Worm (Caenorhabditis elegans) whole organism, L4 larva: ENCODE data around the gene tbc-20.

Source experiments
- F26F4.8 ChIP-seq: fragments of 200-800 bp; sonication (Bioruptor generic); conservative IDR thresholded peaks from 2 replicates; pipeline ENCODE4 v1.3.6; 2022; ENCODE audit warnings: missing genetic modification characterization, missing compliant biosample characterization
- F37D6.2 ChIP-seq: sonication (generic microtip); optimal IDR thresholded peaks from 2 replicates; lab custom pipeline; 2016; ENCODE audit warnings: mild to moderate bottlenecking, missing genetic modification characterization, missing compliant biosample characterization
- F44E2.7 ChIP-seq: fragments of 200-800 bp; sonication (Bioruptor generic); IDR thresholded peaks from 2 replicates; pipeline ENCODE4 v2.1.2; 2022; ENCODE audit warnings: missing genetic modification characterization, missing compliant biosample characterization
- F49E8.2 ChIP-seq: sonication (generic microtip); optimal IDR thresholded peaks from 2 replicates; lab custom pipeline; 2016; ENCODE audit warnings: missing compliant biosample characterization, mild to moderate bottlenecking, missing genetic modification characterization, borderline replicate concordance
- T20F7.1 ChIP-seq: fragments of 200-800 bp; sonication (Bioruptor generic); optimal IDR thresholded peaks from 2 replicates; lab custom pipeline; 2018; ENCODE audit warnings: mild to moderate bottlenecking, missing genetic modification characterization, missing compliant biosample characterization
- T26A8.4 ChIP-seq: fragments of 200-800 bp; sonication (Bioruptor generic); IDR thresholded peaks from 2 replicates; pipeline ENCODE4 v1.3.6; 2022; ENCODE audit warnings: missing genetic modification characterization, missing compliant biosample characterization
- Y5F2A.4 ChIP-seq: fragments of 200-800 bp; sonication (Bioruptor generic); optimal IDR thresholded peaks from 2 replicates; lab custom pipeline; 2018; ENCODE audit warnings: mild to moderate bottlenecking, missing genetic modification characterization, missing compliant biosample characterization
- aha-1 ChIP-seq: fragments of 150-350 bp; peaks from one replicate; lab custom pipeline; 2014; ENCODE audit warnings: missing biosample characterization, missing genetic modification characterization
- arid-1 ChIP-seq: fragments of 200-800 bp; sonication (Bioruptor generic); conservative IDR thresholded peaks from 2 replicates; pipeline ENCODE4 v1.3.6; 2022; ENCODE audit warnings: missing genetic modification reagents, missing genetic modification characterization, missing compliant biosample characterization
- attf-4 ChIP-seq: sonication (generic microtip); optimal IDR thresholded peaks from 3 replicates; lab custom pipeline; 2017; ENCODE audit warnings: missing biosample characterization, missing genetic modification characterization
- ceh-20 ChIP-seq: fragments of 200-800 bp; sonication (Bioruptor generic); IDR thresholded peaks from 2 replicates; pipeline ENCODE4 v1.3.6; 2022; ENCODE audit warnings: missing genetic modification reagents, missing genetic modification characterization, missing compliant biosample characterization
- ceh-28 ChIP-seq: fragments of 150-350 bp; optimal IDR thresholded peaks from 2 replicates; lab custom pipeline; 2014; ENCODE audit warnings: missing biosample characterization, missing genetic modification reagents, missing genetic modification characterization
- ceh-44 ChIP-seq: fragments of 200-800 bp; sonication (Bioruptor generic); IDR thresholded peaks from 2 replicates; pipeline ENCODE4 v1.3.6; 2022; ENCODE audit warnings: missing genetic modification reagents, missing genetic modification characterization, missing compliant biosample characterization
- ceh-62 ChIP-seq: sonication (generic microtip); optimal IDR thresholded peaks from 2 replicates; lab custom pipeline; 2017; ENCODE audit warnings: missing biosample characterization, missing genetic modification characterization
- ces-1 ChIP-seq: fragments of 150-350 bp; sonication (generic microtip); optimal IDR thresholded peaks from 4 replicates; lab custom pipeline; 2014; ENCODE audit warnings: missing biosample characterization, missing genetic modification reagents, missing genetic modification characterization
- cey-2 ChIP-seq: sonication (generic microtip); optimal IDR thresholded peaks from 3 replicates; lab custom pipeline; 2017; ENCODE audit warnings: missing genetic modification characterization, mild to moderate bottlenecking, missing compliant biosample characterization, antibody characterized with exemption, borderline replicate concordance; ENCODE audit not compliant: insufficient read depth
- daf-12 ChIP-seq: fragments of 150-350 bp; optimal IDR thresholded peaks from 2 replicates; lab custom pipeline; 2014; ENCODE audit warnings: missing biosample characterization, missing genetic modification reagents, missing genetic modification characterization
- daf-16 ChIP-seq, 3 experiments: sonication (generic microtip); optimal IDR thresholded peaks; 2 replicates each; lab custom pipeline; 2016 to 2017; ENCODE audit warnings: missing genetic modification characterization in 3 of 3, missing genetic modification reagents in 3 of 3, mild to moderate bottlenecking in 2 of 3, missing compliant biosample characterization in 2 of 3, missing biosample characterization in 1 of 3, moderate library complexity in 1 of 3
- dmd-8 ChIP-seq: fragments of 200-800 bp; sonication (Bioruptor generic); IDR thresholded peaks from 2 replicates; pipeline ENCODE4 v1.3.6; 2022; ENCODE audit warnings: missing genetic modification characterization, missing compliant biosample characterization
- dmd-9 ChIP-seq: fragments of 200-800 bp; sonication (Bioruptor generic); IDR thresholded peaks from 2 replicates; pipeline ENCODE4 v1.3.6; 2022; ENCODE audit warnings: missing genetic modification reagents, missing genetic modification characterization, missing compliant biosample characterization
- dpl-1 ChIP-seq: fragments of 150-350 bp; optimal IDR thresholded peaks from 2 replicates; lab custom pipeline; 2014; ENCODE audit warnings: missing biosample characterization, missing genetic modification reagents, missing genetic modification characterization
- egl-43 ChIP-seq: fragments of 200-800 bp; sonication (Bioruptor generic); IDR thresholded peaks from 2 replicates; pipeline ENCODE4 v1.3.6; 2022; ENCODE audit warnings: missing genetic modification reagents, missing genetic modification characterization, missing compliant biosample characterization
- fkh-10 ChIP-seq: fragments of 150-350 bp; optimal IDR thresholded peaks from 2 replicates; lab custom pipeline; 2014; ENCODE audit warnings: missing biosample characterization, missing genetic modification reagents, missing genetic modification characterization
- hlh-11 ChIP-seq: fragments of 200-800 bp; sonication (Bioruptor generic); optimal IDR thresholded peaks from 2 replicates; lab custom pipeline; 2018; ENCODE audit warnings: mild to moderate bottlenecking, missing genetic modification characterization, missing compliant biosample characterization
- hmg-1.1 ChIP-seq: fragments of 200-800 bp; sonication (Bioruptor generic); IDR thresholded peaks from 2 replicates; pipeline ENCODE4 v1.3.6; 2022; ENCODE audit warnings: missing genetic modification reagents, missing genetic modification characterization, missing compliant biosample characterization
- jun-1 ChIP-seq: fragments of 150-350 bp; optimal IDR thresholded peaks from 2 replicates; lab custom pipeline; 2014; ENCODE audit warnings: missing biosample characterization, missing genetic modification reagents, missing genetic modification characterization
- lim-7 ChIP-seq: fragments of 200-800 bp; sonication (Bioruptor generic); IDR thresholded peaks from 2 replicates; pipeline ENCODE4 v1.3.6; 2022; ENCODE audit warnings: missing genetic modification characterization, missing compliant biosample characterization
- lin-38 ChIP-seq: fragments of 200-800 bp; sonication (Bioruptor generic); IDR thresholded peaks from 2 replicates; pipeline ENCODE4 v1.3.6; 2022; ENCODE audit warnings: missing genetic modification reagents, missing genetic modification characterization, missing compliant biosample characterization
- lir-3 ChIP-seq: sonication (generic microtip); optimal IDR thresholded peaks from 2 replicates; lab custom pipeline; 2016; ENCODE audit warnings: mild to moderate bottlenecking, missing genetic modification characterization, missing compliant biosample characterization
- madf-9 ChIP-seq: fragments of 200-800 bp; sonication (Bioruptor generic); conservative IDR thresholded peaks from 2 replicates; pipeline ENCODE4 v1.3.6; 2022; ENCODE audit warnings: missing genetic modification reagents, missing genetic modification characterization, missing compliant biosample characterization
- mep-1 ChIP-seq: fragments of 150-350 bp; sonication (generic microtip); optimal IDR thresholded peaks from 3 replicates; lab custom pipeline; 2014; ENCODE audit warnings: missing biosample characterization, missing genetic modification characterization
- mxl-2 ChIP-seq: fragments of 200-800 bp; sonication (Bioruptor generic); conservative IDR thresholded peaks from 2 replicates; pipeline ENCODE4 v1.3.6; 2022; ENCODE audit warnings: missing genetic modification reagents, missing genetic modification characterization, missing compliant biosample characterization
- nhr-10 ChIP-seq: fragments of 150-350 bp; optimal IDR thresholded peaks from 2 replicates; lab custom pipeline; 2014; ENCODE audit warnings: missing biosample characterization, missing genetic modification characterization
- nhr-111 ChIP-seq: fragments of 200-800 bp; sonication (Bioruptor generic); optimal IDR thresholded peaks from 2 replicates; lab custom pipeline; 2018; ENCODE audit warnings: mild to moderate bottlenecking, missing genetic modification characterization, missing compliant biosample characterization
- nhr-25 ChIP-seq: sonication (generic microtip); optimal IDR thresholded peaks from 2 replicates; lab custom pipeline; 2017; ENCODE audit warnings: missing genetic modification characterization, mild to moderate bottlenecking, missing compliant biosample characterization, antibody characterized with exemption, moderate library complexity, borderline replicate concordance; ENCODE audit not compliant: insufficient read depth
- nhr-41 ChIP-seq: fragments of 200-800 bp; sonication (Bioruptor generic); IDR thresholded peaks from 2 replicates; pipeline ENCODE4 v1.3.6; 2022; ENCODE audit warnings: missing genetic modification reagents, missing genetic modification characterization, missing compliant biosample characterization
- nhr-48 ChIP-seq: sonication (generic microtip); optimal IDR thresholded peaks from 2 replicates; lab custom pipeline; 2016; ENCODE audit warnings: mild to moderate bottlenecking, missing genetic modification characterization, missing compliant biosample characterization
- nhr-6 ChIP-seq: fragments of 150-350 bp; optimal IDR thresholded peaks from 2 replicates; lab custom pipeline; 2014; ENCODE audit warnings: missing biosample characterization, missing genetic modification characterization
- saeg-2 ChIP-seq: fragments of 200-800 bp; sonication (Bioruptor generic); IDR thresholded peaks from 2 replicates; pipeline ENCODE4 v1.3.6; 2022; ENCODE audit warnings: missing genetic modification reagents, missing genetic modification characterization, missing compliant biosample characterization
- sdz-12 ChIP-seq: fragments of 200-800 bp; sonication (Bioruptor generic); optimal IDR thresholded peaks from 2 replicates; lab custom pipeline; 2018; ENCODE audit warnings: mild to moderate bottlenecking, missing genetic modification characterization, missing compliant biosample characterization
- skn-1 ChIP-seq: fragments of 150-350 bp; optimal IDR thresholded peaks from 2 replicates; lab custom pipeline; 2014; ENCODE audit warnings: missing biosample characterization, missing genetic modification characterization
- snpc-1.2 ChIP-seq: fragments of 200-800 bp; sonication (Bioruptor generic); IDR thresholded peaks from 2 replicates; pipeline ENCODE4 v1.3.6; 2022; ENCODE audit warnings: missing genetic modification reagents, missing genetic modification characterization, missing compliant biosample characterization
- snpc-4 ChIP-seq: fragments of 150-350 bp; optimal IDR thresholded peaks from 2 replicates; lab custom pipeline; 2014; ENCODE audit warnings: missing biosample characterization, missing genetic modification characterization
- spr-1 ChIP-seq: sonication (generic microtip); optimal IDR thresholded peaks from 2 replicates; lab custom pipeline; 2016; ENCODE audit warnings: mild to moderate bottlenecking, missing genetic modification characterization, missing compliant biosample characterization
- tra-1 ChIP-seq: fragments of 200-800 bp; sonication (Bioruptor generic); IDR thresholded peaks from 2 replicates; pipeline ENCODE4 v1.3.6; 2022; ENCODE audit warnings: missing genetic modification reagents, missing genetic modification characterization, missing compliant biosample characterization
- vab-7 ChIP-seq: fragments of 200-800 bp; sonication (Bioruptor generic); IDR thresholded peaks from 2 replicates; pipeline ENCODE4 v1.3.6; 2022; ENCODE audit warnings: missing genetic modification reagents, missing genetic modification characterization, missing compliant biosample characterization
- zfp-2 ChIP-seq: sonication (generic microtip); optimal IDR thresholded peaks from 2 replicates; lab custom pipeline; 2016; ENCODE audit warnings: mild to moderate bottlenecking, missing genetic modification characterization, missing compliant biosample characterization
- zip-11 ChIP-seq: fragments of 200-800 bp; sonication (Bioruptor generic); IDR thresholded peaks from 2 replicates; pipeline ENCODE4 v1.3.6; 2022; ENCODE audit warnings: missing genetic modification characterization, missing compliant biosample characterization
- zip-2 ChIP-seq: fragments of 150-350 bp; optimal IDR thresholded peaks from 2 replicates; lab custom pipeline; 2014; ENCODE audit warnings: missing biosample characterization, missing genetic modification characterization

tbc-20 gene

DNA sequence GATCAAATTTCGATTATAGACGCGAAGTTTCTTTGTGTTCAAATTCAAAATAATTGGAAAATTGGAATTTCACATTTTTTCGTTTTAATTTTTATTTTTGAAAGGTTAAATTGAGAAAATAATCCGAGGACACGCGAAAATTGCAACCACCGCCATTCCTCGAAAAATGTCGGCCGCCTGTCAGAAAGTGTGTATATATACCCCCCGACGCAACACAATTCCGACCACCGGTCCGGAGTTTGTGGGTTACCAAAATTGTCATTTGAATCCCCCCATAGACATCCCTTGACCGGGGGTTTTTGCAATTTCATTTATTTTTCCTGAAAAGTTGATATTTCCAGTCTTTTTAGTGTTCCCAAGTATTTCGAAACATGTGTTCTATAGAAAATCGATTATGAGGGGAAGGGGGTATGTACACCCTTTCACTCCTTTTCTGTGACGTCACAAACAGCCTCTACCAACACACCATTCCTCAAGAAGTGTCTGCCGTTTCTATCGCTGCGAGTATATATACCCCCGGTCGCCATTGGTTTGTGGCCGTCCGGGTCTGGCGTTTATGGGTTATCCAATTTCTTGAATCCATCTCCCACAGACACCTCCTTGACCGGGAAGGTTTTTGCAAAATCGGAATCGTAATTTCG lies 6.1 kb downstream of the tbc-20 start, which contains the start of gene W01D2.3 (continued):
- peak; percentile 67 for TF ChIP-seq egl-43
- peak; percentile 80 for TF ChIP-seq mep-1 (tag; lab: Kevin White, UChicago)
- TF ChIP-seq zip-2 (tag; lab: Kevin White, UChicago): peak; percentile 67
- peak; percentile 92 for TF ChIP-seq T26A8.4 (GFP tag; lab: Robert Waterston, UW)
- TF ChIP-seq fkh-10 (GFP tag; lab: Kevin White, UChicago): no peak
- 0 out of 2 replicates have a peak, but pooled peaks have one; percentile 49 for TF ChIP-seq mxl-2
- TF ChIP-seq cey-2 (tag; lab: Kevin White, UChicago): peak; percentile 35
- TF ChIP-seq lim-7 (GFP tag; lab: Robert Waterston, UW): peak; percentile 74; the same call in 1 of the 2 replicates
- TF ChIP-seq dmd-9 (GFP tag; lab: Robert Waterston, UW): peak; percentile 53; the same call in 1 of the 2 replicates
- TF ChIP-seq madf-9 (GFP tag; lab: Robert Waterston, UW): peak; percentile 53; the same call in 1 of the 2 replicates
- no peak for TF ChIP-seq ceh-44
- peak; percentile 17; the same call in 1 of the 2 replicates for TF ChIP-seq nhr-41 (GFP tag; lab: Robert Waterston, UW)
- no peak for TF ChIP-seq F44E2.7 (GFP tag; lab: Robert Waterston, UW)
- TF ChIP-seq vab-7: peak; percentile 77
- no peak for TF ChIP-seq skn-1
- no peak for TF ChIP-seq jun-1 (tag; lab: Kevin White, UChicago)
- TF ChIP-seq zfp-2: peak; percentile 29
- no peak for TF ChIP-seq nhr-10 (tag; lab: Kevin White, UChicago)
- TF ChIP-seq spr-1 (tag; lab: Kevin White, UChicago): peak; percentile 94
- peak; percentile 98 for TF ChIP-seq snpc-4 (tag; lab: Kevin White, UChicago)
- no peak for TF ChIP-seq T20F7.1 (GFP tag; lab: Kevin White, UChicago)
- TF ChIP-seq hlh-11 (tag; lab: Kevin White, UChicago): peak; percentile 69
- peak; percentile 62; the same call in 1 of the 2 replicates for TF ChIP-seq arid-1
- peak; percentile 42 for TF ChIP-seq dpl-1
- no peak for TF ChIP-seq zip-11
- TF ChIP-seq ceh-28 (tag; lab: Kevin White, UChicago): peak; percentile 35
- TF ChIP-seq F37D6.2 (tag; lab: Kevin White, UChicago): peak; percentile 76
- TF ChIP-seq Y5F2A.4: peak; percentile 49
- 0 out of 2 replicates have a peak, but pooled peaks have one; percentile 36 for TF ChIP-seq dmd-8 (GFP tag; lab: Robert Waterston, UW)
- TF ChIP-seq lir-3 (tag; lab: Kevin White, UChicago): peak; percentile 77
- peak; percentile 46 for TF ChIP-seq nhr-6 (tag; lab: Kevin White, UChicago)
- peak; percentile 78 for TF ChIP-seq nhr-48 (tag; lab: Kevin White, UChicago)
- peak; percentile 71; the same call in 1 of the 2 replicates for TF ChIP-seq tra-1 (GFP tag; lab: Robert Waterston, UW)
- peak; percentile 79 for TF ChIP-seq lin-38 (GFP tag; lab: Robert Waterston, UW)
- TF ChIP-seq ceh-62 (tag; lab: Kevin White, UChicago): peak; percentile 23
- TF ChIP-seq attf-4: no peak
- no peak for TF ChIP-seq daf-12 (tag; lab: Kevin White, UChicago)
- TF ChIP-seq sdz-12 (GFP tag; lab: Kevin White, UChicago): no peak
- TF ChIP-seq hmg-1.1 (GFP tag; lab: Robert Waterston, UW): peak; percentile 87
- no peak; the same call in 1 of the 2 replicates for TF ChIP-seq ceh-20 (GFP tag; lab: Robert Waterston, UW)
- peak; percentile 14 for TF ChIP-seq aha-1
- TF ChIP-seq daf-16 (GFP tag; optimal IDR thresholded peaks at IDR 0.05; lab: Kevin White, UChicago): peak; percentile 32 to 69
- TF ChIP-seq daf-16 (tag; optimal IDR thresholded peaks at IDR 0.05; lab: Kevin White, UChicago): peak; percentile 56
- peak; percentile 86 for TF ChIP-seq nhr-25
- TF ChIP-seq F49E8.2 (tag; lab: Kevin White, UChicago): peak; percentile 21
- no peak for TF ChIP-seq ces-1
- TF ChIP-seq F26F4.8 (GFP tag; lab: Robert Waterston, UW): peak; percentile 4; the same call in 1 of the 2 replicates
- TF ChIP-seq snpc-1.2 (GFP tag; lab: Robert Waterston, UW): no peak
- peak; percentile 93 for TF ChIP-seq nhr-111 (GFP tag; lab: Kevin White, UChicago)
- peak; percentile 71; the same call in 1 of the 2 replicates for TF ChIP-seq saeg-2 (GFP tag; lab: Robert Waterston, UW)
